Worm (Caenorhabditis elegans) whole organism, L1 larva: ENCODE measurements around the gene snai-1.

Experiments
- alr-1 ChIP-seq: fragments of 200-800 bp; sonication (Bioruptor generic); optimal IDR thresholded peaks from 2 replicates; lab custom pipeline; 2018; ENCODE audit warnings: borderline replicate concordance, mild to moderate bottlenecking, missing genetic modification characterization, missing compliant biosample characterization
- ceh-82 ChIP-seq, 3 experiments: fragments of 150-350 bp in 1 of 3; sonication (generic microtip) in 2 of 3; optimal IDR thresholded peaks; 2 replicates each; lab custom pipeline; 2014 to 2017; ENCODE audit warnings: missing biosample characterization in 3 of 3, missing genetic modification characterization in 3 of 3
- fos-1 ChIP-seq: fragments of 150-350 bp; optimal IDR thresholded peaks from 2 replicates; lab custom pipeline; 2014; ENCODE audit warnings: missing biosample characterization, missing genetic modification characterization
- lin-35 ChIP-seq, 2 experiments: fragments of 150-350 bp; optimal IDR thresholded peaks; 2 replicates each; lab custom pipeline; 2014; ENCODE audit warnings: missing biosample characterization in 2 of 2, missing genetic modification characterization in 2 of 2, missing genetic modification reagents in 2 of 2
- lir-3 ChIP-seq: sonication (generic microtip); optimal IDR thresholded peaks from 2 replicates; lab custom pipeline; 2016; ENCODE audit warnings: mild to moderate bottlenecking, missing genetic modification characterization, moderate library complexity, missing compliant biosample characterization; ENCODE audit not compliant: poor library complexity
- mep-1 ChIP-seq: fragments of 150-350 bp; optimal IDR thresholded peaks from 2 replicates; lab custom pipeline; 2014; ENCODE audit warnings: missing biosample characterization, missing genetic modification characterization
- nhr-77 ChIP-seq: fragments of 150-350 bp; optimal IDR thresholded peaks from 2 replicates; lab custom pipeline; 2014; ENCODE audit warnings: missing biosample characterization, missing genetic modification characterization
- unc-62 ChIP-seq: fragments of 150-350 bp; optimal IDR thresholded peaks from 2 replicates; lab custom pipeline; 2014; ENCODE audit warnings: missing biosample characterization, missing genetic modification reagents, missing genetic modification characterization

- TF ChIP-seq nhr-77 (tag; lab: Kevin White, UChicago) (no peak), lin-35 (GFP tag; optimal IDR thresholded peaks at IDR 0.05; lab: Kevin White, UChicago) (no peak), unc-62 (no peak), lir-3 (no peak), alr-1 (tag; lab: Kevin White, UChicago) (no peak), ceh-82 (tag; optimal IDR thresholded peaks at IDR 0.05; lab: Kevin White, UChicago) (no peak), mep-1 (tag; lab: Kevin White, UChicago) (no peak), fos-1 (tag; lab: Kevin White, UChicago) (no peak)
Measured at ce11 chrIV:262460-262859, 51.1 kb downstream of the snai-1 start.
